Fruit fly (Drosophila melanogaster): Measurements from ENCODE around the gene CG9674.

The CG9674 gene

dm6 chr3L:16769866-16770265 is 37.7 kb downstream of the CG9674 start:
- TF ChIP-seq fd96Ca (GFP tag; IDR thresholded peaks at IDR 0.05), result 0 out of 3 replicates have a peak, but pooled peaks have one; percentile 40
- 0 out of 2 replicates have a peak, but pooled peaks have one; percentile 11 for TF ChIP-seq CG32121 (GFP tag; IDR thresholded peaks at IDR 0.05)
- TF ChIP-seq CG14655 (GFP tag; optimal IDR thresholded peaks at IDR 0.05), result peak; percentile 14
- peak; percentile 63 for TF ChIP-seq CG4496 (GFP tag; IDR thresholded peaks at IDR 0.05)
- TF ChIP-seq Pif1A (GFP tag; optimal IDR thresholded peaks at IDR 0.05), result no peak
- TF ChIP-seq CG8159 (tag; optimal IDR thresholded peaks at IDR 0.05), result peak; percentile 4
- TF ChIP-seq rn (GFP tag; IDR thresholded peaks at IDR 0.05), result no peak
- peak; percentile 56 for TF ChIP-seq CG13204 (GFP tag; optimal IDR thresholded peaks at IDR 0.05)
- TF ChIP-seq CG34367 (tag; optimal IDR thresholded peaks at IDR 0.05), result peak; percentile 5
- TF ChIP-seq Ets98B (GFP tag; IDR thresholded peaks at IDR 0.05), result no peak
- TF ChIP-seq CG10348 (GFP tag; IDR thresholded peaks at IDR 0.05), result no peak
- TF ChIP-seq Pif1B (GFP tag; optimal IDR thresholded peaks at IDR 0.05), result no peak

- TF ChIP-seq CG34367 (tag; optimal IDR thresholded peaks at IDR 0.05), result no peak
- TF ChIP-seq CG8159 (tag; optimal IDR thresholded peaks at IDR 0.05), result peak; percentile 42
- TF ChIP-seq Pif1B (GFP tag; optimal IDR thresholded peaks at IDR 0.05), result no peak
- TF ChIP-seq CG8301 (tag; optimal IDR thresholded peaks at IDR 0.05), result peak; percentile 19
- TF ChIP-seq CG15710 (tag; optimal IDR thresholded peaks at IDR 0.05), result no peak
- peak; percentile 38 for TF ChIP-seq CG17806 (tag; optimal IDR thresholded peaks at IDR 0.05)
- no peak for TF ChIP-seq CG10348 (GFP tag; IDR thresholded peaks at IDR 0.05)
- TF ChIP-seq rn (GFP tag; IDR thresholded peaks at IDR 0.05), result no peak
- peak; percentile 5 for TF ChIP-seq CG9948 (tag; optimal IDR thresholded peaks at IDR 0.05)
- peak; percentile 39 for TF ChIP-seq CG14655 (GFP tag; optimal IDR thresholded peaks at IDR 0.05)
Measured at dm6 chr3L:16768001-16768652, 39.4 kb downstream of the CG9674 start.

- no peak for TF ChIP-seq CG8159 (tag; optimal IDR thresholded peaks at IDR 0.05)
- TF ChIP-seq Pif1B (GFP tag; optimal IDR thresholded peaks at IDR 0.05), result no peak
- TF ChIP-seq CG12605 (GFP tag; IDR thresholded peaks at IDR 0.05), result no peak
- no peak for TF ChIP-seq CG8301 (tag; optimal IDR thresholded peaks at IDR 0.05)
- no peak for TF ChIP-seq CG34367 (tag; optimal IDR thresholded peaks at IDR 0.05)
- no peak for TF ChIP-seq Ets98B (GFP tag; IDR thresholded peaks at IDR 0.05)
- TF ChIP-seq CG14655 (GFP tag; optimal IDR thresholded peaks at IDR 0.05), result no peak
- TF ChIP-seq CG10348 (GFP tag; IDR thresholded peaks at IDR 0.05), result no peak
- no peak for TF ChIP-seq Pif1A (GFP tag; optimal IDR thresholded peaks at IDR 0.05)
- no peak for TF ChIP-seq Snoo (tag; optimal IDR thresholded peaks at IDR 0.05)
- TF ChIP-seq CG32121 (GFP tag; IDR thresholded peaks at IDR 0.05), result no peak
- no peak for TF ChIP-seq EcR (GFP tag; optimal IDR thresholded peaks at IDR 0.05)
Measured at dm6 chr3L:16766901-16767300, 40.6 kb downstream of the CG9674 start.

DNA sequence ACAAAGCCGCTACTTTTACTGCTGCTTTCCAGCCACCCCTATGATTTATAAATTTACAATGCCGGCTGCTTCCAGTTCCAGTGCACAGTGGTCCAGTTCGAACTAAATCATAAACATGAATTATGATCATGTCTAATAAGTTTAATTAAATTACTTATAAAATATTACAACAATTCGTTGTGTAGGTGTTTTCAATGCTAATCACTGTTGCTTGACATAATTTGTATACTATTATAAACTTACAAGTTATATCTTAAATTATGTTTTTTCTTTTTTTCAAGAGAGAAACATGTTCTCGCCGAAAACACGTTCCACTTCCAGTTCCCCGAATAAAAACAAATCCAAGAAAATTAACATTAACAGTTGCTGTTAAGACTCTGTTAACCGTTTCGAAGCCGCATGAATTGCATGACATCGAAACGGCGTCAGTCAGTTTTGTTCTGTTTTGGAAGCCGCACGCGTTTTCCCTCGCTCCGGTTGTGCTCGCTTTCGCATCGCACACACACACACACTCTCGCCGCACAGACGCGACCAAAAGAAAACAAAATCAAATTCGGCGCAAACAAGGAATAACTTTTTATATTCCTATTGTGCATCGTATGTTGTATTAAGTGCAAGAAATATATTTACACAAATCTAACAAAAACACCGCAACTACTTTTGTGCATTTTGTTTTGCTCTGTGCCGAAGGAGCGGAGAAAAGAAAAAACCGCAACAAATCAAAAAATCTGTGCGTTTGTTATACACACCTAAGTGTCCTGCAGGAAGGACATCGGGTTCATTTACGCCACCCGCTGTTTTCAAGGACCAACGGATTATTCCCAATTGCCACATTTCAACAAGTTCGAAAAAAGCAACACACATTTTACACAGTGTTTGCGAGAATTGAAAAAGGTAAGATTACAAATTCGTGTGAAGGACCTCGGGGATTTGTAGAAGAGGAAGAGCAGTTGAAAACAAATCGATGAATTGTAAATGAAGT is 41.6 kb downstream of the CG9674 start, which contains the start of gene Nrt:
Gene Nrt (plus strand): TSS at position 426 of the 982 bp plus-strand sequence.
- TF ChIP-seq CG8301 (tag; optimal IDR thresholded peaks at IDR 0.05), result peak; percentile 64
- no peak for TF ChIP-seq CG10348 (GFP tag; IDR thresholded peaks at IDR 0.05)
- peak; percentile 67 for TF ChIP-seq CG17806 (tag; optimal IDR thresholded peaks at IDR 0.05)
- TF ChIP-seq Pif1A (GFP tag; optimal IDR thresholded peaks at IDR 0.05), result peak; percentile 72
- peak; percentile 38 for TF ChIP-seq CG9948 (tag; optimal IDR thresholded peaks at IDR 0.05)
- TF ChIP-seq CG14655 (GFP tag; optimal IDR thresholded peaks at IDR 0.05), result peak; percentile 65
- no peak for TF ChIP-seq D1 (tag; optimal IDR thresholded peaks at IDR 0.05)
- peak; percentile 38 for TF ChIP-seq EcR (GFP tag; optimal IDR thresholded peaks at IDR 0.05)
- TF ChIP-seq rn (GFP tag; IDR thresholded peaks at IDR 0.05), result no peak
- TF ChIP-seq Ets98B (GFP tag; IDR thresholded peaks at IDR 0.05), result peak; percentile 60
- peak; percentile 86 for TF ChIP-seq CG12605 (GFP tag; IDR thresholded peaks at IDR 0.05)
- TF ChIP-seq CG8159 (tag; optimal IDR thresholded peaks at IDR 0.05), result peak; percentile 77
- TF ChIP-seq Pif1B (GFP tag; optimal IDR thresholded peaks at IDR 0.05), result peak; percentile 69
- TF ChIP-seq CG15710 (tag; optimal IDR thresholded peaks at IDR 0.05), result peak; percentile 61
- TF ChIP-seq CG34367 (tag; optimal IDR thresholded peaks at IDR 0.05), result peak; percentile 68
- TF ChIP-seq CG32121 (GFP tag; IDR thresholded peaks at IDR 0.05), result peak; percentile 65; the same call in 1 of the 2 replicates
- TF ChIP-seq Snoo (tag; optimal IDR thresholded peaks at IDR 0.05), result peak; percentile 36
- peak; percentile 29 for TF ChIP-seq CG13204 (GFP tag; optimal IDR thresholded peaks at IDR 0.05)
- TF ChIP-seq fd96Ca (GFP tag; IDR thresholded peaks at IDR 0.05), result peak; percentile 8; the same call in 1 of the 3 replicates
- TF ChIP-seq CG4496 (GFP tag; IDR thresholded peaks at IDR 0.05), result peak; percentile 63; the same call in 1 of the 3 replicates
- TF ChIP-seq gl (tag; optimal IDR thresholded peaks at IDR 0.05), result peak; percentile 47

DNA sequence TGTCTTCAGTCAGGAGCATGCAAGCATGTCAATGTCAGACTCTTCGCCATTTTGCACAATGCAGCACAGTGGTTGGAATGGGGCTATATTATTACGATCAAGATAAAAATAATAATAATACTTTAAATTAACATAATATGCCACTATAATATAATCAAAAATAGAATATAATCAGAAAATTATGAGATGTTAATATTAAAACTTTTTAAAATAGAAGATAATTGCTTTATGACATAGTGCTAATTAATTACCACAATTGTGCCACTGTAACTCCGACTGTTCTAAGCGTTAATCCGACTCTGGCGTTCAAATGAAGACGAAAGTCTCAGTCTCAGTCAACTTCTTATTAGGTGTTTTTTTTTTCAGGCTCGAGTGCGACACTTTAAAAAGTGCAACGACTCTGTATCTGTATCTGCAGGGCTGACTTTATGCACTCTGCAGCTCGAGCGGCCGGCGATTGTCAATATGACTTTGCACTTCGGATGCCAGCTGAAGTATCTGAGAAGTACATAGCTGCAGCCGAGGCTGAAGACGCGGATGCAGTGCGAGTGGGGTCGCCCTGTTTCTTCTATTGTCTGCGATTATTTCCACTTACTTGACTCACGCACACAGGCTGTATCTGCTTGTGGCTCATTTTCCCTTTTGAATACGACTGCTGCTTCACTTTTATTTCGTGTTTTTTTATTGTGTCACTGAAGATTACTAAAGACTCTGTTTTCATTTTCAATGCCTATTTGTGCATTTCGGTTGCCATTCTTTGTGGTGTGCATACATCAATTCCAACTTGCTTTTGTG is 45.1 kb downstream of the CG9674 start:
- TF ChIP-seq CG8301 (tag; optimal IDR thresholded peaks at IDR 0.05), result peak; percentile 41
- TF ChIP-seq Pif1B (GFP tag; optimal IDR thresholded peaks at IDR 0.05), result peak; percentile 77
- TF ChIP-seq CG9948 (tag; optimal IDR thresholded peaks at IDR 0.05), result peak; percentile 78
- no peak for TF ChIP-seq rn (GFP tag; IDR thresholded peaks at IDR 0.05)
- no peak for TF ChIP-seq D1 (tag; optimal IDR thresholded peaks at IDR 0.05)
- peak; percentile 56 for TF ChIP-seq Pif1A (GFP tag; optimal IDR thresholded peaks at IDR 0.05)
- TF ChIP-seq CG34367 (tag; optimal IDR thresholded peaks at IDR 0.05), result peak; percentile 77
- no peak for TF ChIP-seq gl (tag; optimal IDR thresholded peaks at IDR 0.05)
- no peak for TF ChIP-seq CG10348 (GFP tag; IDR thresholded peaks at IDR 0.05)
- peak; percentile 79 for TF ChIP-seq CG15710 (tag; optimal IDR thresholded peaks at IDR 0.05)
- TF ChIP-seq CG8159 (tag; optimal IDR thresholded peaks at IDR 0.05), result peak; percentile 78
- TF ChIP-seq CG17806 (tag; optimal IDR thresholded peaks at IDR 0.05), result peak; percentile 78
- TF ChIP-seq Snoo (tag; optimal IDR thresholded peaks at IDR 0.05), result no peak
- TF ChIP-seq CG14655 (GFP tag; optimal IDR thresholded peaks at IDR 0.05), result peak; percentile 78
- TF ChIP-seq EcR (GFP tag; optimal IDR thresholded peaks at IDR 0.05), result peak; percentile 72
